Worm (Caenorhabditis elegans) whole organism, late embryonic: ENCODE results near the gene K07B1.7.

Experiments
- pqm-1 ChIP-seq: sonication (generic microtip); optimal IDR thresholded peaks from 2 replicates; lab custom pipeline; 2016; ENCODE audit warnings: missing genetic modification characterization, missing compliant biosample characterization
- rnt-1 ChIP-seq: sonication (generic microtip); optimal IDR thresholded peaks from 2 replicates; lab custom pipeline; 2016; ENCODE audit warnings: missing genetic modification characterization, missing compliant biosample characterization

The K07B1.7 gene

ce11 chrV:9295581-9295980, 51.2 kb downstream of the K07B1.7 start:
- TF ChIP-seq rnt-1 (peak; percentile 60), pqm-1 (no peak)
